Worm (Caenorhabditis elegans): Measurements from ENCODE around the gene gasr-8.

gasr-8 gene

DNA sequence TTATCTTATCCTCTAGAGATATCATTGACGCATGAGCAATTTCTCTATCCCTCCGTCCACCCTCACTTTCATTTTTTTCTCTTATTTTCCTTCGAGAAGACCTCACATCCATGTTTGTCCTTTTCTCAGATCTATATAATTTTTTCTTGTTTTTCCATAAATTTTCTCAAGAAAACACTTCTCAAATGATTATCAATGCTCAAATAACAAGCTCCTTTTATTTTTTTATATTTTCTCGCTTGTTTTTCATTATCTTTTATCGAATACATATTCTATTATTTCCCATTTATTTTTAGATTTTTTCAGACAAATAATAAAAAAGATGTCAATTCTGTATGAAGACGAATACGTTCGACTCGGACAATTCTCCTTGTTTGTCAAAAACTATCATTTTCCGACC is 34.1 kb downstream of the gasr-8 start, which contains the start of gene R08A2.7:
Gene R08A2.7, plus strand, starts transcription at position 301 of the 400 bp plus-strand sequence.
- TF ChIP-seq fkh-4 (tag; optimal IDR thresholded peaks at IDR 0.05; ENCODE audit: borderline replicate concordance): no peak
- no peak for TF ChIP-seq lir-3 (tag; optimal IDR thresholded peaks at IDR 0.05; ENCODE audit: poor library complexity)
- no peak for TF ChIP-seq unc-62 (GFP tag; optimal IDR thresholded peaks at IDR 0.05)

DNA sequence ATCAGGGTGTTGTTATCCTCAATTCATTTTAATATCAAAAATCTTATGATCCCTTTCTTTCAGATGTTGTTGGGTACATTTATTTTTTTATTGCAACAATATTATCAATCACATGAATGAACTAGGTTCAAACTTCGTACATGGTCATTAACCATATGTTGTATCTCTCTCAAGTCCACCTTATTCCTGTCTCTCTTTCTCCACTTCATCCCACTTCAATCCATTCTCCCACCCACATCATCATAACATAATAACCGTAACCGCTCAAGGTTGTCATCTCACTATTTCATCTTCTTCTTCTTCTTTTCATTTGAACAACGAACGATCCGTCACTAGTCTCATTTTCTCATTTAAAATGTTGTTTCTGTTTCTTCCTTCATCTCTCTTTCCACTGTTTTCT is 36.5 kb downstream of the gasr-8 start:
- no peak for TF ChIP-seq tbx-2 (tag; optimal IDR thresholded peaks at IDR 0.05)
- TF ChIP-seq pax-3 (tag; optimal IDR thresholded peaks at IDR 0.05): no peak
- TF ChIP-seq nhr-85 (tag): peak; percentile 92
- TF ChIP-seq lir-3 (tag; optimal IDR thresholded peaks at IDR 0.05; ENCODE audit: poor library complexity): no peak
- no peak for TF ChIP-seq pqm-1 (tag; optimal IDR thresholded peaks at IDR 0.05)
- TF ChIP-seq dpl-1 (GFP tag; optimal IDR thresholded peaks at IDR 0.05): peak in 1 of 3 experiments; percentile 24
- no peak for TF ChIP-seq lin-39 (tag; optimal IDR thresholded peaks at IDR 0.05)
- TF ChIP-seq lin-35 (GFP tag; optimal IDR thresholded peaks at IDR 0.05): peak in 1 of 2 experiments; percentile 20
- no peak for TF ChIP-seq nhr-76 (tag; optimal IDR thresholded peaks at IDR 0.05)
- TF ChIP-seq alr-1 (tag; optimal IDR thresholded peaks at IDR 0.05; ENCODE audit: borderline replicate concordance): no peak
- no peak for TF ChIP-seq unc-130 (tag; optimal IDR thresholded peaks at IDR 0.05)
- TF ChIP-seq nhr-90 (tag; optimal IDR thresholded peaks at IDR 0.05; ENCODE audit: poor library complexity): no peak
- no peak for TF ChIP-seq ztf-4 (tag; optimal IDR thresholded peaks at IDR 0.05)
- TF ChIP-seq hlh-17 (GFP tag; optimal IDR thresholded peaks at IDR 0.05; ENCODE audit: borderline replicate concordance): no peak
- no peak for TF ChIP-seq ceh-82 (tag; optimal IDR thresholded peaks at IDR 0.05)
- no peak for TF ChIP-seq mab-9 (GFP tag; IDR thresholded peaks at IDR 0.05)
- TF ChIP-seq grh-1 (GFP tag; IDR thresholded peaks at IDR 0.05): no peak
- TF ChIP-seq lsy-2 (tag; optimal IDR thresholded peaks at IDR 0.05): peak in 1 of 2 experiments; percentile 8
- no peak for TF ChIP-seq ces-1 (GFP tag; optimal IDR thresholded peaks at IDR 0.05)
- no peak for TF ChIP-seq sox-4 (tag; optimal IDR thresholded peaks at IDR 0.05)
- TF ChIP-seq ets-5 (GFP tag; IDR thresholded peaks at IDR 0.05): no peak
- TF ChIP-seq aha-1 (tag; optimal IDR thresholded peaks at IDR 0.05): no peak
- TF ChIP-seq nhr-71 (tag; optimal IDR thresholded peaks at IDR 0.05): peak; percentile 29
- TF ChIP-seq blmp-1 (tag; optimal IDR thresholded peaks at IDR 0.05): peak; percentile 70
- peak in 2 of 6 experiments; percentile 4 to 28 for TF ChIP-seq elt-3 (tag; optimal IDR thresholded peaks at IDR 0.05)
- peak; percentile 52 for TF ChIP-seq nhr-20 (tag; optimal IDR thresholded peaks at IDR 0.05)
- TF ChIP-seq aly-2 (tag; optimal IDR thresholded peaks at IDR 0.05): no peak
- no peak for TF ChIP-seq vab-15 (tag; optimal IDR thresholded peaks at IDR 0.05)
- TF ChIP-seq mdl-1 (tag; optimal IDR thresholded peaks at IDR 0.05): no peak
- TF ChIP-seq isw-1 (GFP tag; IDR thresholded peaks at IDR 0.05): no peak
- TF ChIP-seq egl-13 (tag; optimal IDR thresholded peaks at IDR 0.05): no peak
- TF ChIP-seq snu-23 (GFP tag; optimal IDR thresholded peaks at IDR 0.05): peak; percentile 31

DNA sequence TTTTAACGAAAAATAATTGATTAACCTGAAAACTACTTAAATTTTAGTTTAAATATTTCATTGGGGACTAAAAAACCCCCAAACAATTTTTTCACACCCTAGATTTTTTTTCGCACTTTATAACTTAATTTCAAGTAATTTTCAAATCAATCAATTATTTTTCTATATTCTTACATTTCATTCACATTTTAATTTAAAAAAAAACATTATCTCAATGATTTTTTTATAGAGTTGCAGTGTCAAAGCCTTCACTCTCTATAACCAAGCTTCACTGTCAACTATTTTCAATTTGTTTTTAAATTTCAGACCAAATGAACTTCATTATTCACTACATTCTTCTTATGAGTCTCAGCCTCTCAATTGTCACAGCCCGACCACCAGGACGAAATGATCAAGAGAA is 37.7 kb downstream of the gasr-8 start, which contains the start of gene Y50E8A.1:
Gene Y50E8A.1, plus strand, starts transcription at position 301 of the 400 bp plus-strand sequence.
- no peak for TF ChIP-seq nhr-47 (tag; optimal IDR thresholded peaks at IDR 0.05)
- TF ChIP-seq alr-1 (tag; optimal IDR thresholded peaks at IDR 0.05; ENCODE audit: borderline replicate concordance): no peak
- TF ChIP-seq nhr-237 (tag; optimal IDR thresholded peaks at IDR 0.05): no peak
- no peak for TF ChIP-seq efl-1 (optimal IDR thresholded peaks at IDR 0.05)
- TF ChIP-seq efl-1 (GFP tag; optimal IDR thresholded peaks at IDR 0.05 in 1 of 2): no peak
- no peak for TF ChIP-seq zag-1 (tag; optimal IDR thresholded peaks at IDR 0.05)
- TF ChIP-seq fkh-4 (tag; optimal IDR thresholded peaks at IDR 0.05; ENCODE audit: borderline replicate concordance): no peak
- no peak for TF ChIP-seq lsy-2 (tag; optimal IDR thresholded peaks at IDR 0.05)
- no peak for TF ChIP-seq ama-1 (optimal IDR thresholded peaks at IDR 0.05)
- no peak for TF ChIP-seq sup-37 (GFP tag; optimal IDR thresholded peaks at IDR 0.05)
- TF ChIP-seq Y116A8C.19 (tag; optimal IDR thresholded peaks at IDR 0.05; ENCODE audit: borderline replicate concordance): no peak
- no peak for TF ChIP-seq tbx-2 (tag; optimal IDR thresholded peaks at IDR 0.05)
- no peak for TF ChIP-seq ets-5 (GFP tag; IDR thresholded peaks at IDR 0.05)
